Worm (Caenorhabditis elegans) whole organism, late embryonic: ENCODE measurements around the gene F47B10.6.

Source experiments
- C38D4.7 ChIP-seq: fragments of 200-800 bp; sonication (Bioruptor generic); optimal IDR thresholded peaks from 2 replicates; lab custom pipeline; 2018; ENCODE audit warnings: mild to moderate bottlenecking, missing genetic modification characterization, moderate library complexity, missing compliant biosample characterization
- F13H6.1 ChIP-seq: sonication (generic microtip); optimal IDR thresholded peaks from 2 replicates; lab custom pipeline; 2016; ENCODE audit warnings: missing genetic modification characterization, missing compliant biosample characterization
- K02D7.2 ChIP-seq: sonication (generic microtip); optimal IDR thresholded peaks from 2 replicates; lab custom pipeline; 2017; ENCODE audit warnings: mild to moderate bottlenecking, missing genetic modification characterization, missing compliant biosample characterization
- K09A11.1 ChIP-seq: sonication (generic microtip); optimal IDR thresholded peaks from 2 replicates; lab custom pipeline; 2017; ENCODE audit warnings: antibody characterized with exemption, mild to moderate bottlenecking, missing genetic modification characterization, missing compliant biosample characterization; ENCODE audit not compliant: insufficient read depth
- T23F11.4 ChIP-seq: fragments of 200-800 bp; sonication (Bioruptor generic); optimal IDR thresholded peaks from 2 replicates; lab custom pipeline; 2018; ENCODE audit warnings: mild to moderate bottlenecking, missing genetic modification characterization, missing compliant biosample characterization
- ahr-1 ChIP-seq: sonication (generic microtip); optimal IDR thresholded peaks from 2 replicates; lab custom pipeline; 2016; ENCODE audit warnings: missing genetic modification characterization, missing compliant biosample characterization
- ceh-14 ChIP-seq: sonication (generic microtip); optimal IDR thresholded peaks from 2 replicates; lab custom pipeline; 2016; ENCODE audit warnings: missing genotype, missing genetic modification characterization, missing compliant biosample characterization
- ceh-18 ChIP-seq: sonication (generic microtip); optimal IDR thresholded peaks from 2 replicates; lab custom pipeline; 2016; ENCODE audit warnings: missing genetic modification characterization, missing compliant biosample characterization
- ceh-19 ChIP-seq: fragments of 200-800 bp; sonication (Bioruptor generic); optimal IDR thresholded peaks from 2 replicates; lab custom pipeline; 2018; ENCODE audit warnings: mild to moderate bottlenecking, missing genetic modification characterization, missing compliant biosample characterization
- ceh-30 ChIP-seq: fragments of 150-350 bp; optimal IDR thresholded peaks from 2 replicates; lab custom pipeline; 2014; ENCODE audit warnings: missing biosample characterization, missing genetic modification characterization
- ceh-31 ChIP-seq: sonication (generic microtip); optimal IDR thresholded peaks from 2 replicates; lab custom pipeline; 2016; ENCODE audit warnings: missing genetic modification characterization, missing compliant biosample characterization
- ceh-9 ChIP-seq: sonication (generic microtip); optimal IDR thresholded peaks from 2 replicates; lab custom pipeline; 2016; ENCODE audit warnings: mild to moderate bottlenecking, missing genetic modification characterization, inconsistent platforms, missing compliant biosample characterization
- che-1 ChIP-seq: sonication (generic microtip); optimal IDR thresholded peaks from 2 replicates; lab custom pipeline; 2016; ENCODE audit warnings: mild to moderate bottlenecking, missing genetic modification characterization, missing compliant biosample characterization
- elt-2 ChIP-seq: sonication (generic microtip); optimal IDR thresholded peaks from 2 replicates; lab custom pipeline; 2016; ENCODE audit warnings: missing genetic modification reagents, missing genetic modification characterization, missing compliant biosample characterization
- elt-4 ChIP-seq: sonication (generic microtip); optimal IDR thresholded peaks from 2 replicates; lab custom pipeline; 2016; ENCODE audit warnings: missing genetic modification characterization, missing compliant biosample characterization
- eyg-1 ChIP-seq: sonication (generic microtip); optimal IDR thresholded peaks from 2 replicates; lab custom pipeline; 2016; ENCODE audit warnings: missing genotype, missing genetic modification characterization, missing compliant biosample characterization
- fkh-6 ChIP-seq: sonication (generic microtip); optimal IDR thresholded peaks from 2 replicates; lab custom pipeline; 2016; ENCODE audit warnings: missing genetic modification characterization, missing compliant biosample characterization
- hlh-13 ChIP-seq: fragments of 200-800 bp; sonication (Bioruptor generic); optimal IDR thresholded peaks from 2 replicates; lab custom pipeline; 2018; ENCODE audit warnings: mild to moderate bottlenecking, missing genetic modification characterization, missing compliant biosample characterization
- lim-6 ChIP-seq: sonication (generic microtip); optimal IDR thresholded peaks from 2 replicates; lab custom pipeline; 2016; ENCODE audit warnings: missing genetic modification characterization, missing compliant biosample characterization
- nfya-1 ChIP-seq: sonication (generic microtip); optimal IDR thresholded peaks from 2 replicates; lab custom pipeline; 2017; ENCODE audit warnings: missing genetic modification characterization, mild to moderate bottlenecking, missing compliant biosample characterization, antibody characterized with exemption, moderate library complexity
- nhr-11 ChIP-seq: fragments of 150-350 bp; optimal IDR thresholded peaks from 2 replicates; lab custom pipeline; 2014; ENCODE audit warnings: missing biosample characterization, missing genetic modification characterization
- nhr-232 ChIP-seq: sonication (generic microtip); optimal IDR thresholded peaks from 2 replicates; lab custom pipeline; 2016; ENCODE audit warnings: missing genetic modification characterization, missing compliant biosample characterization
- npax-4 ChIP-seq: sonication (generic microtip); optimal IDR thresholded peaks from 2 replicates; lab custom pipeline; 2016; ENCODE audit warnings: missing genetic modification characterization, missing compliant biosample characterization
- pag-3 ChIP-seq: sonication (generic microtip); optimal IDR thresholded peaks from 2 replicates; lab custom pipeline; 2016; ENCODE audit warnings: missing compliant biosample characterization, missing genetic modification characterization, borderline replicate concordance
- pat-9 ChIP-seq: fragments of 200-800 bp; sonication (Bioruptor generic); optimal IDR thresholded peaks from 2 replicates; lab custom pipeline; 2018; ENCODE audit warnings: mild to moderate bottlenecking, missing genetic modification characterization, moderate library complexity, missing compliant biosample characterization
- pax-1 ChIP-seq: fragments of 150-350 bp; optimal IDR thresholded peaks from 2 replicates; lab custom pipeline; 2014; ENCODE audit warnings: missing biosample characterization, missing genetic modification characterization
- pqm-1 ChIP-seq: sonication (generic microtip); optimal IDR thresholded peaks from 2 replicates; lab custom pipeline; 2016; ENCODE audit warnings: missing genetic modification characterization, missing compliant biosample characterization
- pros-1 ChIP-seq: fragments of 150-350 bp; optimal IDR thresholded peaks from 2 replicates; lab custom pipeline; 2014; ENCODE audit warnings: missing biosample characterization, missing genetic modification reagents, missing genetic modification characterization
- ref-2 ChIP-seq: sonication (generic microtip); optimal IDR thresholded peaks from 2 replicates; lab custom pipeline; 2016; ENCODE audit warnings: missing genetic modification characterization, missing compliant biosample characterization
- sox-2 ChIP-seq: fragments of 200-800 bp; sonication (Bioruptor generic); IDR thresholded peaks from 2 replicates; pipeline ENCODE4 v1.3.6; 2022; ENCODE audit warnings: missing genetic modification reagents, missing genetic modification characterization, missing compliant biosample characterization
- sox-4 ChIP-seq: sonication (generic microtip); optimal IDR thresholded peaks from 2 replicates; lab custom pipeline; 2017; ENCODE audit warnings: mild to moderate bottlenecking, missing genetic modification characterization, inconsistent platforms, missing compliant biosample characterization
- tbx-2 ChIP-seq: sonication (generic microtip); optimal IDR thresholded peaks from 2 replicates; lab custom pipeline; 2016; ENCODE audit warnings: missing genetic modification characterization, missing compliant biosample characterization
- tbx-7 ChIP-seq: sonication (generic microtip); optimal IDR thresholded peaks from 2 replicates; lab custom pipeline; 2016; ENCODE audit warnings: missing genotype, missing genetic modification characterization, missing compliant biosample characterization
- ttx-3 ChIP-seq: sonication (generic microtip); optimal IDR thresholded peaks from 2 replicates; lab custom pipeline; 2016; ENCODE audit warnings: missing genetic modification reagents, missing genetic modification characterization, missing compliant biosample characterization
- unc-3 ChIP-seq, 2 experiments: fragments of 200-800 bp in 1 of 2; sonication (Bioruptor generic) in 1 of 2; sonication (generic microtip) in 1 of 2; conservative IDR thresholded peaks in 1 of 2; optimal IDR thresholded peaks in 1 of 2; 2 replicates each; pipeline versions ENCODE4 v1.3.6 to Lab custom; 2016 to 2022; ENCODE audit warnings: missing compliant biosample characterization in 2 of 2, missing genetic modification characterization in 2 of 2, missing genetic modification reagents in 1 of 2
- unc-42 ChIP-seq: sonication (generic microtip); optimal IDR thresholded peaks from 2 replicates; lab custom pipeline; 2016; ENCODE audit warnings: missing genotype, missing genetic modification characterization, missing compliant biosample characterization
- unc-55 ChIP-seq: sonication (generic microtip); optimal IDR thresholded peaks from 2 replicates; lab custom pipeline; 2017; ENCODE audit warnings: missing biosample characterization, missing genetic modification reagents, missing genetic modification characterization

The F47B10.6 gene

ce11 chrX:10851202-10851601 is 37.1 kb upstream of the F47B10.6 start:
- TF ChIP-seq unc-55 (GFP tag; lab: Kevin White, UChicago): peak; percentile 58
- no peak for TF ChIP-seq K09A11.1 (tag; lab: Kevin White, UChicago)

- peak; percentile 51 for TF ChIP-seq unc-42 (tag; lab: Kevin White, UChicago)
- no peak for TF ChIP-seq sox-2 (GFP tag; lab: Robert Waterston, UW)
- TF ChIP-seq pax-1: peak; percentile 24
These were observed 36.6 kb upstream of the F47B10.6 start for ce11 chrX:10851735-10852134.

ce11 chrX:10853271-10853670 is 35.0 kb upstream of the F47B10.6 start:
- peak; percentile 30 for TF ChIP-seq unc-55 (GFP tag; lab: Kevin White, UChicago)
- no peak for TF ChIP-seq elt-4
- TF ChIP-seq nfya-1: peak; percentile 52

DNA sequence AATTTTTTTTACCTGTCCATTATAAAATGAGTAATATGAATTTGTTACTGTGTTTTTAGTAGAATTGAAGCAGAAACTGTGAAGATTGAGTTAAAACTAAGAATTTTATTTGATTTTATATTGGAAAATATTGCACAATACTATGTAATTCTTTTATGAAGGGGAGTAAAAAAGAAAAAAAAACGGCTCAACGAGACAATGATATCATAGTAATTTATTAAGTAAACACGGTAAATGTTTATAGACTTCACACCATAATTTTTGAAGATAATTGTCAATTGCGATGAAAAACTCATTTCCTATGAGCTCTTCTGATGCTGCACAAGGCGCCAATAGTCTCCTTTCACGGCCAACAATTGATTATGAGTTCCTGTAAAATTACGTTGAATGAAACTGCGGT is 29.1 kb upstream of the F47B10.6 start, which contains the start of gene pgp-5:
TSS of gene pgp-5 (minus strand) at position 87 of the 400 bp plus-strand sequence.
- TF ChIP-seq ref-2 (tag; lab: Kevin White, UChicago) (no peak), lim-6 (tag; lab: Kevin White, UChicago) (no peak), eyg-1 (tag; lab: Kevin White, UChicago) (no peak)

ce11 chrX:10859622-10860021 is 28.7 kb upstream of the F47B10.6 start:
- TF ChIP-seq nhr-11: no peak
- TF ChIP-seq ahr-1: peak; percentile 13
- TF ChIP-seq ref-2 (tag; lab: Kevin White, UChicago): no peak
- no peak for TF ChIP-seq K02D7.2 (tag; lab: Kevin White, UChicago)
- TF ChIP-seq, all 69 proteins: peak for 1

DNA sequence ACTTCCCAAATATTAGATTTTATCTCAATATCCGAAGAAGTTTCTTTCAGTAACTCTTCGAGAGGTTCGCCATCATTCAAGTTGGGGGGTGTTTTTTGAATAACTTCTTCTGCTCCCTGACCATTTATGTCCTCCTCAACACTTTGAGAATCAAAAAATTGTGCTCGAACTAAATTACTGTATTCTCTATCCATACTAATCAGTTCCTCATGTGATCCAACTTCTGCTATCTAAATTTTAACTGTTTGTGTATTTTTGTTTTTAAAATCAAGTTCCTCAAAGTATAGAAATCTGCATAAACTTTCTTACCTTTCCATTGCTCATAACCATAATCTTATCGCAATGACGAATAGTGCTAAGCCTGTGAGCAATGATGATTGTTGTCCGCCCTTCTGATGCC is 26.6 kb upstream of the F47B10.6 start:
- no peak for TF ChIP-seq F13H6.1
- TF ChIP-seq unc-3 (GFP tag; conservative IDR thresholded peaks at IDR 0.05; lab: Robert Waterston, UW): no peak
- TF ChIP-seq unc-3 (tag; optimal IDR thresholded peaks at IDR 0.05; lab: Kevin White, UChicago): no peak
- no peak for TF ChIP-seq tbx-7 (tag; lab: Kevin White, UChicago)
- no peak for TF ChIP-seq pros-1 (tag; lab: Kevin White, UChicago)
- no peak for TF ChIP-seq elt-4
- no peak for TF ChIP-seq pqm-1 (tag; lab: Kevin White, UChicago)
- TF ChIP-seq hlh-13: no peak
- TF ChIP-seq C38D4.7: no peak
- TF ChIP-seq nfya-1: no peak
- TF ChIP-seq ttx-3: no peak
- no peak for TF ChIP-seq ceh-30 (tag; lab: Kevin White, UChicago)
- TF ChIP-seq che-1: no peak

- TF ChIP-seq ceh-14 (tag; lab: Kevin White, UChicago) (no peak), npax-4 (tag; lab: Kevin White, UChicago) (no peak), ceh-9 (tag; lab: Kevin White, UChicago) (no peak), fkh-6 (tag; lab: Kevin White, UChicago) (no peak), tbx-2 (no peak), ceh-19 (GFP tag; lab: Kevin White, UChicago) (no peak), sox-4 (tag; lab: Kevin White, UChicago) (no peak), K02D7.2 (tag; lab: Kevin White, UChicago) (no peak), elt-2 (tag; lab: Kevin White, UChicago) (no peak), ceh-18 (no peak), pag-3 (tag; lab: Kevin White, UChicago) (no peak), pat-9 (tag; lab: Kevin White, UChicago) (no peak), nhr-232 (tag; lab: Kevin White, UChicago) (no peak), hlh-13 (no peak), K09A11.1 (tag; lab: Kevin White, UChicago) (no peak), T23F11.4 (GFP tag; lab: Kevin White, UChicago) (no peak), C38D4.7 (no peak), ceh-31 (tag; lab: Kevin White, UChicago) (no peak)
These were observed 25.7 kb upstream of the F47B10.6 start for ce11 chrX:10862582-10862981.
